Worm (Caenorhabditis elegans): ENCODE measurements around the gene wah-1.

DNA sequence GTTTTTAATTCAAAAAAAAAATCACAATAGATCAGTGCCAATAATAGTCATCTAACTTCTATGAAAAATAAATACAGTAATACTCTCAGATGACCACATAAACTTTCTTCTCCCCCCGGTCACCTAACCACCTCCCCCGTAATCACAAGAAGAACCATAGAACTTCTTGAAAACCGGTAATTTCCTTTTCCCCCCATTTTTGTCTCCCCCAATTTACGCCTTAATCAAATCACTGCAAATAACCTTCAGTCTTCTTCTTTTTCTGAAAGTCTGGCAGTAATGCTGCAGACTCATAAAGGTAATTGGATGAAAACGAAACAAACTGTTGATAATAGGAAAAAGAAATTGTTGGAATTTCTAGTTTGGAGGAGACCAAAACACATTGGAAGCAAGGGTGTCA, 24.5 kb downstream of the wah-1 start:
- TF ChIP-seq him-1 (tag; optimal IDR thresholded peaks at IDR 0.05) (no peak), W03F9.2 (tag; optimal IDR thresholded peaks at IDR 0.05) (no peak)
